Worm (Caenorhabditis elegans) whole organism, midembryonic: ENCODE data around the gene srx-77.

Experiments
- T22C8.4 ChIP-seq: fragments of 200-800 bp; sonication (Bioruptor generic); IDR thresholded peaks from 2 replicates; pipeline ENCODE4 v1.3.6; 2022; ENCODE audit warnings: missing genetic modification characterization, missing compliant biosample characterization
- cog-1 ChIP-seq: sonication (generic microtip); optimal IDR thresholded peaks from 2 replicates; lab custom pipeline; 2016; ENCODE audit warnings: missing genetic modification characterization, missing compliant biosample characterization
- flt-1 ChIP-seq: fragments of 200-800 bp; sonication (Bioruptor generic); IDR thresholded peaks from 2 replicates; pipeline ENCODE4 v1.3.6; 2022; ENCODE audit warnings: missing genetic modification characterization, missing compliant biosample characterization
- klf-2 ChIP-seq: fragments of 200-800 bp; sonication (Bioruptor generic); conservative IDR thresholded peaks from 2 replicates; pipeline ENCODE4 v1.3.6; 2022; ENCODE audit warnings: missing genetic modification reagents, missing genetic modification characterization, missing compliant biosample characterization
- med-1 ChIP-seq: sonication (generic microtip); optimal IDR thresholded peaks from 2 replicates; lab custom pipeline; 2017; ENCODE audit warnings: missing genetic modification characterization, mild to moderate bottlenecking, missing compliant biosample characterization, antibody characterized with exemption, missing genetic modification reagents; ENCODE audit not compliant: insufficient read depth
- ref-1 ChIP-seq: fragments of 200-800 bp; sonication (Bioruptor generic); conservative IDR thresholded peaks from 2 replicates; pipeline ENCODE4 v1.3.6; 2022; ENCODE audit warnings: missing genetic modification reagents, missing genetic modification characterization, missing compliant biosample characterization
- tab-1 ChIP-seq: fragments of 200-800 bp; sonication (Bioruptor generic); IDR thresholded peaks from 2 replicates; pipeline ENCODE4 v1.3.6; 2022; ENCODE audit warnings: missing genetic modification characterization, missing compliant biosample characterization
- ztf-23 ChIP-seq: fragments of 200-800 bp; sonication (Bioruptor generic); IDR thresholded peaks from 2 replicates; pipeline ENCODE4 v1.3.6; 2022; ENCODE audit warnings: missing genetic modification reagents, missing genetic modification characterization, missing compliant biosample characterization
- ztf-29 ChIP-seq: fragments of 200-800 bp; sonication (Bioruptor generic); IDR thresholded peaks from 2 replicates; pipeline ENCODE4 v1.3.6; 2022; ENCODE audit warnings: missing genetic modification reagents, missing genetic modification characterization, missing compliant biosample characterization

srx-77 gene

DNA sequence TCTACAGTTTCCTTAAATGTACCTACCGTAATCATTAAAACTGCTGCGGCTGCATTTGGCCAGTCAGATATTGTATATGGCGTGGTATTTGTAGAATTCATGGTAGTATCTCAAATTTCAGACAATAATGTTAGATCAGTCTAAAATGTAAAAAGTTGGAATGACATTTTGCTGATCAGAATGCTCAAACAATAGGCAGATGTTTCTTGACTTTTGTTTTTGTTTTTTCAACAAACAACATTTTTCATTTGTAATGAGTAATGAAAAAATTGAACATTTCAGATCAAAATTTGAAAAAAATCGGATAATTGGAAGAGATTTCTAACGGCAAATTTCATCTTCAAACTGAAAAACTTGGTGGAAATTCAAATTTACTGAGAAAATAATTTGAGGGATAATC is at the start of gene srx-77:
Gene srx-77 (minus strand): TSS at position 101 of the 400 bp plus-strand sequence.
- TF ChIP-seq klf-2 (GFP tag; lab: Robert Waterston, UW) (no peak), med-1 (GFP tag; lab: Kevin White, UChicago) (no peak), ztf-23 (GFP tag; lab: Robert Waterston, UW) (no peak), T22C8.4 (GFP tag; lab: Robert Waterston, UW) (no peak), cog-1 (tag; lab: Kevin White, UChicago) (no peak), tab-1 (no peak), ztf-29 (no peak), flt-1 (GFP tag; lab: Robert Waterston, UW) (no peak), ref-1 (no peak)

ce11 chrV:4710464-4710863 is 41.9 kb upstream of the srx-77 start, which contains the start of gene oac-24:
Gene oac-24 (plus strand): TSS chrV:4710764.
- TF ChIP-seq med-1 (GFP tag; lab: Kevin White, UChicago) (no peak), ref-1 (no peak), ztf-29 (no peak), klf-2 (GFP tag; lab: Robert Waterston, UW) (no peak), cog-1 (tag; lab: Kevin White, UChicago) (no peak), flt-1 (GFP tag; lab: Robert Waterston, UW) (no peak), tab-1 (no peak), ztf-23 (GFP tag; lab: Robert Waterston, UW) (no peak), T22C8.4 (GFP tag; lab: Robert Waterston, UW) (no peak)

DNA sequence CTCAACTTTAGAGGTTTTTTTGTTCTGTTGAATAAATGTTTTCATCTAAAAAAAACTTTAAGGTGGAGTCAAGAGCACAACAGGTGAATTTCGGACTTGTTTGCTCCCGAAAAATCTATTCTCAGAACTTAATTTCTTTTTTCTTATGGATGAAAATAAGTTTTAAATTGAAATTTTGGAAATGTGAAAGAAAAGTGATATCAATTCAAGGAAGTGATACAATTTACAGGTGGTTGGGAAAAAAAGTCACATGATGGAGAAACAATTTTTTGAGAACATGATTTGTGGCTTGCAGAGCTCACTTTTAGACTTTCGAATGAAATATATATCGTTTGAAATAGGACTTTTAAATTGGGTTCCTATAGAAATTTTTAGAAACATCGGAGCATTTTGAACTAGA is 39.1 kb upstream of the srx-77 start:
- TF ChIP-seq cog-1 (tag; lab: Kevin White, UChicago) (no peak), tab-1 (no peak), klf-2 (GFP tag; lab: Robert Waterston, UW) (no peak), flt-1 (GFP tag; lab: Robert Waterston, UW) (no peak), T22C8.4 (GFP tag; lab: Robert Waterston, UW) (no peak), med-1 (GFP tag; lab: Kevin White, UChicago) (no peak), ref-1 (no peak), ztf-29 (no peak), ztf-23 (GFP tag; lab: Robert Waterston, UW) (no peak)

DNA sequence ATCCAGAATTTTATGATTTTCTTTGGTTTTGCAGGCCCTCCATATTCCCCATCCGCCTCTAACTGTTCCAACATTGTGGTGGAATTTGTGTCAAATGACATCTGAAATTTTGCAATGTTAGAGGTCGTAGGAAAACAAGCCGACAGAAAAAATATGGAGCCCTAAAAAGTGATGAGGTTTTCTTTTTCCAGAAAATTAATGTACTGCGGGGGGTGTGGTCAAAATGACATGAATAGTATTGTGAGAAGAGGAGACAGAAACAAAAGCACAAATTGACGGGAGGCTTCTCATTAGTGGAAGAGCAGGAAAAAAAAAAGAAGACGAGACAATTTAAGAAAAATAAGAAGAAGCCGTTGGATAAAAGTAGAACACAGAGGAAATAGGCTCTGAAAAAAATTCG is 31.7 kb upstream of the srx-77 start, which contains the start of gene ZC266.1:
Gene ZC266.1 (minus strand): TSS at position 101 of the 400 bp plus-strand sequence.
- TF ChIP-seq ref-1 (no peak), ztf-29 (no peak), tab-1 (no peak), med-1 (GFP tag; lab: Kevin White, UChicago) (no peak), flt-1 (GFP tag; lab: Robert Waterston, UW) (no peak), klf-2 (GFP tag; lab: Robert Waterston, UW) (no peak), ztf-23 (GFP tag; lab: Robert Waterston, UW) (no peak), cog-1 (tag; lab: Kevin White, UChicago) (no peak), T22C8.4 (GFP tag; lab: Robert Waterston, UW) (no peak)

DNA sequence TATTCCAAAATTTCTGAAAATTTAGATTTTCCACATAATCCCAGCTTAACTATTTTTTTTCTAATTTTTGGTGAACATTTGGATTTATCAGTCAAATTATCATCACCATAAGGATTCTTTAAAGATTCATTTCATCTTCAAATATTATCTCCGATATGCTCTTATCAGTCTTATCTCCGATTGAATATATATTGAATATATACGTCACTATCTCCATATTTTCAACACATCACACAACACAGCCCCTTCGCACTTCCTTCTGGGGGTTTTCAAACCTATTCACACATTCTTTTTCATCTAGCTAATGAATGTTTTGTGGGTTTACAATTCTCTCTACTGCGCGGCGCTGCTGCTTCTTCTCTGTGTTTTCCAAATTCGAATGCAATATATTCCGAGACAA is 30.1 kb upstream of the srx-77 start:
- TF ChIP-seq flt-1 (GFP tag; lab: Robert Waterston, UW) (no peak), klf-2 (GFP tag; lab: Robert Waterston, UW) (no peak), ztf-29 (no peak)

DNA sequence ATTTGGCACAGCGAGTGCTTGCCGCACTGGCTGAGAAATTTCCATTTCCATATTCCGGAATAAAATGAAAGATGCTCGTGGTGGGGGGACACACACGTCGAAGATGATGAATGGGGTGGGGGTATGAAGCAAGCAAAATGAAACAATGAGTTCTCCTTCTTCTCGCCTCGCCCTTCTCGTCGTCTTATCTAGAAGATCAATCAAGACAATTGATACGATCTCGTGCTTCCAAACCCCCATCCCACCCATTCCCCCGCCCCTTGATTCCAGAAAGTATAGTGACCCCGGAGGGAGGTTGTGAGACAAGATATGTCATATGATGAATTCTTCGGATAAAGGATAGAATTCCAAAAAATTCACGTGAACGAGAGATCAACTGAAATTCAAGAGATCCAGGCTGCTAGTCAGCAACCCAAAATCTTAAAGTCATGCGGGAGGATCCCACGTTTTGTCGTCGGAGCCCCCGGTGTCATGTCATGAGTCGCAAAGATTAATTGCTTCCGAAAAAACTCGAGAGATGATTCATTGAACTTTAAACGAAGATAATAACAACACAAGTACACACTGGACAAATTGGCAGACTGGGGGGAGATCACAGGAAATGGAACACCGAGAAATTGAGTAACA is 26.0 kb upstream of the srx-77 start:
- TF ChIP-seq med-1 (GFP tag; lab: Kevin White, UChicago): no peak
- no peak for TF ChIP-seq cog-1 (tag; lab: Kevin White, UChicago)
- TF ChIP-seq tab-1: no peak
- TF ChIP-seq ztf-23 (GFP tag; lab: Robert Waterston, UW): no peak
- no peak for TF ChIP-seq flt-1 (GFP tag; lab: Robert Waterston, UW)
- no peak for TF ChIP-seq ref-1
- TF ChIP-seq T22C8.4 (GFP tag; lab: Robert Waterston, UW): no peak
- no peak for TF ChIP-seq klf-2 (GFP tag; lab: Robert Waterston, UW)
- TF ChIP-seq ztf-29: no peak

DNA sequence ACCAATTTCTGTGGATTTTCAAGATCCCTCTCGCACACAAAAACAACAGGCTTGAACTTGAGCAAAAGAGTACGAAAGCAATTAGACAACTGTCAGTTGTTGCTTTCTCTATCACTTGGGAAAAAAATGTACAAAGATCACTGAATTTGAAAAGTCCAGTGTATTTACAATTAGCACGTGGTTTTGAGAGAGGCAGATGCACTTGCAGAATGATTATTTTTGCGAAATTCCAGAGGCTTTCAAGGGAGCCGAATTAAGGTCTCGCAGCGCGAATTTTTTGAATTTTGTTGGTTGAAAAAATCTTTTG is 24.7 kb upstream of the srx-77 start:
- TF ChIP-seq klf-2 (GFP tag; lab: Robert Waterston, UW) (no peak), ref-1 (no peak), cog-1 (tag; lab: Kevin White, UChicago) (no peak), ztf-29 (no peak), flt-1 (GFP tag; lab: Robert Waterston, UW) (no peak), ztf-23 (GFP tag; lab: Robert Waterston, UW) (no peak), tab-1 (no peak), med-1 (GFP tag; lab: Kevin White, UChicago) (no peak), T22C8.4 (GFP tag; lab: Robert Waterston, UW) (no peak)

ce11 chrV:4692382-4693281 is 24.1 kb upstream of the srx-77 start, which contains the start of gene cpg-8:
Gene cpg-8 (minus strand): TSS chrV:4692432.
- TF ChIP-seq ref-1 (no peak), klf-2 (GFP tag; lab: Robert Waterston, UW) (no peak), ztf-23 (GFP tag; lab: Robert Waterston, UW) (no peak)

DNA sequence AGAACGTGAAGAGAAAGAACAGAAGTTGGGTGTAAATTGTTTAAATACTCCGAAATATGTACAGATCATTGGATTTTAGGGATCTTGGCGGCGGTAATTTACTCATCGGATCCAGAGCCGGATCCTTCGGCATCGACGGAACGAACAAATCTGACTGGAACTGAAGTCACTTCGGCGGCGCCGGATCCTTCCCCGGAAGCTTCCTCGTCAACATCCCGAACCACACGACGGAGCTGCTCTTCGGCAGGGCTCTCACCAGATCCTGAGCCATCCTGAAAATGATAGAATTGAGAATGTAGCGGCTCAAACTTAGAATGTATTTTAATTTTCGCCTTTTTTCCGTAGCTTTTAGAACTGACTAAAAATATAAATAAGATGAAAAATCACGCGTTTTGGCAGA is 23.1 kb upstream of the srx-77 start:
- TF ChIP-seq ztf-23 (GFP tag; lab: Robert Waterston, UW) (no peak), cog-1 (tag; lab: Kevin White, UChicago) (no peak), klf-2 (GFP tag; lab: Robert Waterston, UW) (no peak), med-1 (GFP tag; lab: Kevin White, UChicago) (no peak), ref-1 (no peak), T22C8.4 (GFP tag; lab: Robert Waterston, UW) (no peak), tab-1 (no peak), ztf-29 (no peak), flt-1 (GFP tag; lab: Robert Waterston, UW) (no peak)
